Fruit fly (Drosophila melanogaster) whole organism, wandering third instar larva: ENCODE data around the gene mRpL2.
A peak's percentile ranks its signal among the peaks of the same experiment; 100 is the strongest.

Source experiments
- Abd-B ChIP-seq: fragments of >200 bp; optimal IDR thresholded peaks from 2 replicates; lab custom pipeline; 2017; ENCODE audit warnings: missing biosample characterization, missing genetic modification characterization
- CG32264 ChIP-seq: fragments of 200-800 bp; sonication (Bioruptor generic); optimal IDR thresholded peaks from 2 replicates; lab custom pipeline; 2016; ENCODE audit warnings: missing biosample characterization, missing genetic modification characterization
- CG9705 ChIP-seq: fragments of 200-800 bp; sonication (Bioruptor generic); optimal IDR thresholded peaks from 2 replicates; lab custom pipeline; 2018; ENCODE audit warnings: missing biosample characterization, mild to moderate bottlenecking, missing genetic modification characterization
- CrebA ChIP-seq: fragments of 200-800 bp; sonication (Bioruptor generic); optimal IDR thresholded peaks from 2 replicates; lab custom pipeline; 2016; ENCODE audit warnings: missing biosample characterization, mild to moderate bottlenecking, missing genetic modification characterization, borderline replicate concordance
- Dfd ChIP-seq: fragments of >200 bp; optimal IDR thresholded peaks from 2 replicates; lab custom pipeline; 2017; ENCODE audit warnings: missing biosample characterization, missing genetic modification characterization
- Dif ChIP-seq: fragments of 200-275, 200-300 bp; sonication (Bioruptor generic); optimal IDR thresholded peaks from 2 replicates; lab custom pipeline; 2018; ENCODE audit warnings: missing biosample characterization, missing genetic modification characterization; ENCODE audit not compliant: partially characterized antibody
- GATAd ChIP-seq: sonication (Bioruptor generic); optimal IDR thresholded peaks from 2 replicates; lab custom pipeline; 2016; ENCODE audit warnings: missing biosample characterization, missing genetic modification characterization
- HLH106 ChIP-seq: fragments of 200-800 bp; optimal IDR thresholded peaks from 3 replicates; lab custom pipeline; 2019; ENCODE audit warnings: missing biosample characterization, mild to moderate bottlenecking, missing genetic modification characterization, moderate library complexity
- Hnf4 ChIP-seq: fragments of 200-800 bp; sonication (Bioruptor generic); optimal IDR thresholded peaks from 2 replicates; lab custom pipeline; 2016; ENCODE audit warnings: missing biosample characterization, mild to moderate bottlenecking, missing genetic modification characterization
- Hr78 ChIP-seq: fragments of >200 bp; optimal IDR thresholded peaks from 2 replicates; lab custom pipeline; 2017; ENCODE audit warnings: missing biosample characterization, missing genetic modification characterization
- Hr83 ChIP-seq: fragments of 200-300 bp; sonication (Bioruptor generic); optimal IDR thresholded peaks from 2 replicates; lab custom pipeline; 2016; ENCODE audit warnings: missing biosample characterization, mild to moderate bottlenecking, missing genetic modification characterization, moderate library complexity; ENCODE audit not compliant: poor library complexity, severe bottlenecking
- Jra ChIP-seq: sonication (Bioruptor generic); optimal IDR thresholded peaks from 2 replicates; lab custom pipeline; 2016; ENCODE audit warnings: missing biosample characterization, missing genetic modification characterization
- Mio ChIP-seq: sonication (Bioruptor generic); optimal IDR thresholded peaks from 2 replicates; lab custom pipeline; 2016; ENCODE audit warnings: missing biosample characterization, missing genetic modification characterization
- Myc ChIP-seq: fragments of >200 bp; optimal IDR thresholded peaks from 2 replicates; lab custom pipeline; 2017
- N ChIP-seq: fragments of >200 bp; optimal IDR thresholded peaks from 2 replicates; lab custom pipeline; 2018; ENCODE audit warnings: missing biosample characterization, missing external identifiers, missing genetic modification characterization
- OdsH ChIP-seq: fragments of 200-800 bp; sonication (Bioruptor generic); optimal IDR thresholded peaks from 2 replicates; lab custom pipeline; 2016; ENCODE audit warnings: missing biosample characterization, mild to moderate bottlenecking, missing genetic modification characterization
- Rel ChIP-seq, 2 experiments: fragments of 200-800 bp; sonication (Bioruptor generic) in 1 of 2; optimal IDR thresholded peaks; 2 replicates in 1 of 2; 3 replicates in 1 of 2; lab custom pipeline; 2016 to 2019; ENCODE audit warnings: mild to moderate bottlenecking in 2 of 2, missing biosample characterization in 2 of 2, missing genetic modification characterization in 2 of 2, moderate library complexity in 1 of 2
- Sp1 ChIP-seq: fragments of 200-800 bp; sonication (Bioruptor generic); optimal IDR thresholded peaks from 3 replicates; lab custom pipeline; 2019; ENCODE audit warnings: missing biosample characterization, mild to moderate bottlenecking, missing genetic modification characterization, moderate library complexity
- Vsx2 ChIP-seq: fragments of 200-300, 225-300 bp; sonication (Bioruptor generic); optimal IDR thresholded peaks from 2 replicates; lab custom pipeline; 2018; ENCODE audit warnings: missing biosample characterization, missing genetic modification characterization; ENCODE audit not compliant: partially characterized antibody
- br ChIP-seq: fragments of 200-800 bp; sonication (Bioruptor generic); optimal IDR thresholded peaks from 2 replicates; lab custom pipeline; 2016; ENCODE audit warnings: missing biosample characterization, missing genetic modification characterization
- brk ChIP-seq: fragments of 200-800 bp; sonication (Bioruptor generic); optimal IDR thresholded peaks from 2 replicates; lab custom pipeline; 2016; ENCODE audit warnings: missing biosample characterization, mild to moderate bottlenecking, missing genetic modification characterization
- dl ChIP-seq, 2 experiments: fragments of 175-275, 200-275 bp in 1 of 2; fragments of 200-275 bp in 1 of 2; sonication (Bioruptor generic); optimal IDR thresholded peaks; lab custom pipeline; 2018; ENCODE audit warnings: mild to moderate bottlenecking in 2 of 2, missing biosample characterization in 2 of 2, missing genetic modification characterization in 2 of 2, moderate library complexity in 2 of 2; ENCODE audit not compliant: partially characterized antibody in 2 of 2, insufficient read depth in 1 of 2
- dmrt93B ChIP-seq: fragments of 200-800 bp; sonication (Bioruptor generic); optimal IDR thresholded peaks from 2 replicates; lab custom pipeline; 2018; ENCODE audit warnings: missing biosample characterization, mild to moderate bottlenecking, missing genetic modification characterization
- dsf ChIP-seq: sonication (Bioruptor generic); optimal IDR thresholded peaks from 2 replicates; lab custom pipeline; 2016; ENCODE audit warnings: missing biosample characterization, missing genetic modification characterization, borderline replicate concordance
- ey ChIP-seq: fragments of 200-800 bp; sonication (Bioruptor generic); optimal IDR thresholded peaks from 2 replicates; lab custom pipeline; 2016; ENCODE audit warnings: missing biosample characterization, missing genetic modification characterization
- foxo ChIP-seq, 2 experiments: fragments of 200-800 bp; sonication (Bioruptor generic); optimal IDR thresholded peaks; 2 replicates in 1 of 2; 3 replicates in 1 of 2; lab custom pipeline; 2016 to 2017; ENCODE audit warnings: missing biosample characterization in 2 of 2, missing genetic modification characterization in 2 of 2
- fru ChIP-seq: fragments of 200-800 bp; sonication (Bioruptor generic); optimal IDR thresholded peaks from 3 replicates; lab custom pipeline; 2016; ENCODE audit warnings: missing biosample characterization, mild to moderate bottlenecking, missing genetic modification characterization
- h ChIP-seq: fragments of 200-800 bp; sonication (Bioruptor generic); optimal IDR thresholded peaks from 3 replicates; lab custom pipeline; 2016; ENCODE audit warnings: missing biosample characterization, mild to moderate bottlenecking, missing genetic modification characterization
- jim ChIP-seq: fragments of 175-275, 200-325 bp; sonication (Bioruptor generic); optimal IDR thresholded peaks from 2 replicates; lab custom pipeline; 2016; ENCODE audit warnings: missing biosample characterization, mild to moderate bottlenecking, missing genetic modification characterization
- lola ChIP-seq: fragments of >200 bp; optimal IDR thresholded peaks from 2 replicates; lab custom pipeline; 2017; ENCODE audit warnings: missing biosample characterization, missing genetic modification characterization
- pan ChIP-seq: fragments of >200 bp; optimal IDR thresholded peaks from 2 replicates; lab custom pipeline; 2017
- psq ChIP-seq: fragments of 200-800 bp; sonication (Bioruptor generic); optimal IDR thresholded peaks from 3 replicates; lab custom pipeline; 2017; ENCODE audit warnings: missing biosample characterization, mild to moderate bottlenecking, missing genetic modification characterization, moderate library complexity
- rgr ChIP-seq: fragments of 200-800 bp; sonication (Bioruptor generic); optimal IDR thresholded peaks from 3 replicates; lab custom pipeline; 2016; ENCODE audit warnings: missing biosample characterization, mild to moderate bottlenecking, missing genetic modification characterization
- sage ChIP-seq: fragments of 200-800 bp; sonication (Bioruptor generic); optimal IDR thresholded peaks from 2 replicates; lab custom pipeline; 2016; ENCODE audit warnings: missing biosample characterization, mild to moderate bottlenecking, missing genetic modification characterization
- sv ChIP-seq: fragments of 200-800 bp; sonication (Bioruptor generic); optimal IDR thresholded peaks from 3 replicates; lab custom pipeline; 2016; ENCODE audit warnings: missing biosample characterization, missing genetic modification characterization
- tai ChIP-seq: sonication (Bioruptor generic); optimal IDR thresholded peaks from 2 replicates; lab custom pipeline; 2016; ENCODE audit warnings: missing biosample characterization, missing genetic modification characterization
- usp ChIP-seq: fragments of >200 bp; optimal IDR thresholded peaks from 2 replicates; lab custom pipeline; 2017; ENCODE audit warnings: missing biosample characterization, missing genetic modification characterization
- woc ChIP-seq: sonication (Bioruptor generic); optimal IDR thresholded peaks from 2 replicates; lab custom pipeline; 2016; ENCODE audit warnings: missing biosample characterization, mild to moderate bottlenecking, missing genetic modification characterization

Gene mRpL2

DNA sequence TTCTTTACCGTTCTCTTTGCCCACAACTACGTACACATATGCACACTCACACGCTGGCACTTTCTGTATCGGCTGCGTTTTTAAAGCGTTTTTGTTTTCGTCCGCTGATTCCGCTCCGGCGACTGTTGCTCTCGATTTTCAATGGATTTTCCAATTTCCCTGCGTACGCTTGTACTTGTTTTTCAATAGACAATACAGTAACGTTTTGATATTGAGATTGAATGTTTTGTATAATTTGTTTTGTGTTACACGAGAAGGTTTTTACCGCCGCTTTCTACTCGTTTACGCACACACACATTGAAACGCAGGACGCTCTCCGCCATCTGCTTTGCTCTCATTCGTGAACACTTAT lies 28.1 kb upstream of the mRpL2 start:
- TF ChIP-seq dl (GFP tag; optimal IDR thresholded peaks at IDR 0.05; lab: Kevin White, UChicago; ENCODE audit: insufficient read depth in 1 of 2, partially characterized antibody in 2 of 2) (no peak), psq (GFP tag; lab: Kevin White, UChicago) (peak; percentile 94), Hr83 (GFP tag; lab: Kevin White, UChicago) (no peak), brk (no peak), Abd-B (no peak), N (GFP tag; lab: Kevin White, UChicago) (peak; percentile 5), OdsH (no peak), tai (GFP tag; lab: Kevin White, UChicago) (no peak), Dif (GFP tag; lab: Kevin White, UChicago) (no peak), Vsx2 (no peak), ey (no peak), br (no peak), lola (GFP tag; lab: Kevin White, UChicago) (no peak), woc (GFP tag; lab: Kevin White, UChicago) (no peak), sv (GFP tag; lab: Kevin White, UChicago) (no peak)

- peak; percentile 38 for TF ChIP-seq Hr83 (GFP tag; lab: Kevin White, UChicago)
- peak; percentile 6 for TF ChIP-seq jim (GFP tag; lab: Kevin White, UChicago)
- peak; percentile 0 for TF ChIP-seq Mio (GFP tag; lab: Kevin White, UChicago)
- no peak for TF ChIP-seq CrebA
- TF ChIP-seq Myc (lab: Kevin White, UChicago), result peak; percentile 2
- TF ChIP-seq psq (GFP tag; lab: Kevin White, UChicago), result peak; percentile 75
- no peak for TF ChIP-seq Dif (GFP tag; lab: Kevin White, UChicago)
- no peak for TF ChIP-seq lola (GFP tag; lab: Kevin White, UChicago)
- TF ChIP-seq HLH106, result peak; percentile 68
- peak; percentile 66 for TF ChIP-seq br
- TF ChIP-seq Abd-B, result no peak
- TF ChIP-seq h (GFP tag; lab: Kevin White, UChicago), result peak; percentile 77
- peak; percentile 69 for TF ChIP-seq sv (GFP tag; lab: Kevin White, UChicago)
- TF ChIP-seq CG9705, result peak; percentile 29
- TF ChIP-seq Vsx2, result peak; percentile 25
- TF ChIP-seq usp (GFP tag; lab: Kevin White, UChicago), result no peak
- peak; percentile 41 for TF ChIP-seq GATAd
- peak; percentile 69 for TF ChIP-seq brk
- peak; percentile 74 for TF ChIP-seq rgr (GFP tag; lab: Kevin White, UChicago)
- no peak for TF ChIP-seq pan (lab: Kevin White, UChicago)
- TF ChIP-seq Jra, result peak; percentile 75
- TF ChIP-seq Hr78 (GFP tag; lab: Kevin White, UChicago), result no peak
- TF ChIP-seq dl (GFP tag; optimal IDR thresholded peaks at IDR 0.05; lab: Kevin White, UChicago; ENCODE audit: insufficient read depth in 1 of 2, partially characterized antibody in 2 of 2), result no peak
- TF ChIP-seq dsf (GFP tag; lab: Kevin White, UChicago), result peak; percentile 60
- peak; percentile 56 for TF ChIP-seq Sp1 (GFP tag; lab: Kevin White, UChicago)
- peak; percentile 83 for TF ChIP-seq Hnf4 (GFP tag; lab: Kevin White, UChicago)
- peak; percentile 36 for TF ChIP-seq Rel (GFP tag; optimal IDR thresholded peaks at IDR 0.05; lab: Kevin White, UChicago)
- TF ChIP-seq Rel (tag; optimal IDR thresholded peaks at IDR 0.05; lab: Kevin White, UChicago), result peak; percentile 32
- peak; percentile 62 for TF ChIP-seq fru (GFP tag; lab: Kevin White, UChicago)
- peak; percentile 65 for TF ChIP-seq sage
- TF ChIP-seq ey, result peak; percentile 51
- peak; percentile 76 for TF ChIP-seq woc (GFP tag; lab: Kevin White, UChicago)
- TF ChIP-seq foxo (GFP tag; optimal IDR thresholded peaks at IDR 0.05; lab: Kevin White, UChicago), result peak in 1 of 2 experiments; percentile 78
- TF ChIP-seq OdsH, result peak; percentile 20
- no peak for TF ChIP-seq CG32264 (GFP tag; lab: Kevin White, UChicago)
- no peak for TF ChIP-seq Dfd (GFP tag; lab: Kevin White, UChicago)
- TF ChIP-seq N (GFP tag; lab: Kevin White, UChicago), result no peak
- peak; percentile 40 for TF ChIP-seq tai (GFP tag; lab: Kevin White, UChicago)
- no peak for TF ChIP-seq dmrt93B (GFP tag; lab: Kevin White, UChicago)
These were observed 27.6 kb upstream of the mRpL2 start, which contains the start of gene JIL-1 for dm6 chr3L:11093046-11093520. Gene JIL-1, minus strand, starts transcription at chr3L:11093193.
